Worm (Caenorhabditis elegans): ENCODE data around the gene F36H5.10.

Gene F36H5.10

ce11 chrII:1731932-1732331, 25.2 kb upstream of the F36H5.10 start, which contains the start of gene ceh-82:
Gene ceh-82, plus strand, starts transcription at chrII:1732232.
- no peak for TF ChIP-seq unc-39 (tag; optimal IDR thresholded peaks at IDR 0.05)
- TF ChIP-seq nhr-6 (tag; optimal IDR thresholded peaks at IDR 0.05): no peak
- no peak for TF ChIP-seq sem-4 (tag; optimal IDR thresholded peaks at IDR 0.05)
- TF ChIP-seq ztf-11 (tag; optimal IDR thresholded peaks at IDR 0.05): no peak
- no peak for TF ChIP-seq elt-1 (tag; optimal IDR thresholded peaks at IDR 0.05)
- no peak for TF ChIP-seq ceh-16 (tag; optimal IDR thresholded peaks at IDR 0.05)
- TF ChIP-seq nhr-129 (tag; optimal IDR thresholded peaks at IDR 0.05): no peak

DNA sequence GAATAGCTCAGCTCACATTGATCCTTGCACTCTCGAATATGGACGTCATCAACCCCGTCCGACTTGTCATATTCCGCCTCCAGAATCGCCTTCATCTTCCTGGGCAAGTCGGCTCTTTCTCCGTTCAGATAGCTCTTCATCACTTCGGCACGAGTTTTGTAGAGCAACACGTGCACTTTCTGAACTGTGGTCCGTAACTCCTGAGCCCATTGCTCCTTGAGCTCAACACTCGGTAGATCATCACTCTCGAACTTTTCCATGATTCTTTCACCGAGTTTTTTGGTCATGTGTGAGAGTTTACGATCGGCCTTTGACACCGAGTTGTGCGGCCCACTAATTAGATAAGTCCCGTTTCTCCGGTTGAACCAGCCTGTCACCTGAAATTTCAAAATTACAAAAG, 22.0 kb upstream of the F36H5.10 start:
- TF ChIP-seq ceh-16 (tag; optimal IDR thresholded peaks at IDR 0.05): no peak
- no peak for TF ChIP-seq nhr-11 (tag; optimal IDR thresholded peaks at IDR 0.05)
- TF ChIP-seq nhr-21 (tag; optimal IDR thresholded peaks at IDR 0.05): no peak
- no peak for TF ChIP-seq skn-1 (tag; optimal IDR thresholded peaks at IDR 0.05)
- TF ChIP-seq dmd-4 (tag; optimal IDR thresholded peaks at IDR 0.05): no peak

ce11 chrII:1736353-1736752, 20.8 kb upstream of the F36H5.10 start, which contains the start of gene ceh-83:
Gene ceh-83, minus strand, starts transcription at chrII:1736533.
- no peak for TF ChIP-seq mbf-1 (tag; optimal IDR thresholded peaks at IDR 0.05)
- no peak for TF ChIP-seq sem-4 (tag; optimal IDR thresholded peaks at IDR 0.05)
- TF ChIP-seq fos-1 (tag; optimal IDR thresholded peaks at IDR 0.05): peak; percentile 49

- TF ChIP-seq nhr-237 (tag; optimal IDR thresholded peaks at IDR 0.05) (no peak), mab-5 (tag; optimal IDR thresholded peaks at IDR 0.05) (no peak), nhr-25 (tag; optimal IDR thresholded peaks at IDR 0.05) (no peak), ztf-4 (tag; optimal IDR thresholded peaks at IDR 0.05) (no peak), blmp-1 (tag; optimal IDR thresholded peaks at IDR 0.05; ENCODE audit: insufficient read depth) (no peak), peb-1 (tag; optimal IDR thresholded peaks at IDR 0.05) (no peak), ceh-82 (tag; optimal IDR thresholded peaks at IDR 0.05) (no peak), lin-11 (tag; optimal IDR thresholded peaks at IDR 0.05) (no peak), egl-27 (tag; optimal IDR thresholded peaks at IDR 0.05) (no peak)
Observed at ce11 chrII:1738844-1739243, 18.3 kb upstream of the F36H5.10 start, which contains the start of the genes irld-9 and irld-33. Gene irld-9, minus strand, starts transcription at chrII:1738944. Gene irld-33, plus strand, starts transcription at chrII:1739052.

DNA sequence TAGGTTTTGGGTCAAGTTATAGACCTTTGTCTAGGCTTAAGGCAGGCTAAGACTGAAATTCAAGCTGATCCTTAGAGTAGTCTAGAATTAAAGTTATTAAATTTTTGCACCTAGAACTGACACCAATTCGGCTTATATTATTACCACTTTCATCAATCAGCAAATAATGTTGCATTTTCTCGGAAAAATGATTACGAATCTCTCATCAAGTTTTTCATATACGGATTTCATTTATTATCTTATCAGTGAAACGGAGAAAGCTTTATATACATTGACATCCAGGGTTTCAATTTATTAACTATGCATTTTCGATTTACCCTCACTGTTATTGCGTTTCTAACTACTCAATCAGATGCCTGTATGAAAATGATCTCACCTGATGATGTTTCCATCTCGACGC, 15.9 kb upstream of the F36H5.10 start, which contains the start of gene K07G6.1:
Gene K07G6.1 (plus strand): TSS at position 301 of the 400 bp plus-strand sequence.
- TF ChIP-seq nhr-10 (tag; optimal IDR thresholded peaks at IDR 0.05) (no peak), lin-13 (GFP tag; optimal IDR thresholded peaks at IDR 0.05) (no peak), nhr-77 (tag; optimal IDR thresholded peaks at IDR 0.05) (no peak), sma-3 (GFP tag; optimal IDR thresholded peaks at IDR 0.05) (no peak), ZK546.5 (tag; optimal IDR thresholded peaks at IDR 0.05) (no peak), snpc-4 (tag; optimal IDR thresholded peaks at IDR 0.05) (no peak), ztf-4 (tag; optimal IDR thresholded peaks at IDR 0.05) (no peak), ztf-1 (GFP tag; conservative IDR thresholded peaks at IDR 0.05) (no peak), lin-39 (tag; optimal IDR thresholded peaks at IDR 0.05) (no peak)

DNA sequence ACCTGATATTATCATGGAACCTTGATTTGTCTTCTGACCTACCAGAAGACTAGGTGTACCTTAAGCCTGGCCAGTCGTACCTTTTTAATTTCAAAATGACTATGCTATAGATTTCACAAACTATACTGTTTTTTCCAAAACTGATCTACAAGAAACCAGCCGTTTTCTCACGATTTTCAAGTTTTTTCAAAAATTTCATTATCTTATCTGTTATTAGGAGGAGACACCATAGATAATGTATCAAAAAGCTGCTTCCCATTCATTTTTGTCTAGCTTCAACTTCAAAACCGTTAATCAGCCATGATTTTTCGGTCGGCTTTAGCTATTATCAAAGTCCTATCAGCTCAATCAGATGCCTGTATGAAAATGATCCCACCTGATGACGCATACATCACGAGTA, 14.6 kb upstream of the F36H5.10 start, which contains the start of gene F36H5.12:
Gene F36H5.12 (plus strand): TSS at position 301 of the 400 bp plus-strand sequence.
- TF ChIP-seq lsy-2 (tag; optimal IDR thresholded peaks at IDR 0.05) (no peak), ceh-16 (tag; optimal IDR thresholded peaks at IDR 0.05) (no peak), egl-27 (tag; optimal IDR thresholded peaks at IDR 0.05) (no peak), elt-3 (tag; optimal IDR thresholded peaks at IDR 0.05) (no peak), sem-4 (tag; optimal IDR thresholded peaks at IDR 0.05) (no peak), ceh-82 (tag; optimal IDR thresholded peaks at IDR 0.05) (no peak), elt-1 (tag; optimal IDR thresholded peaks at IDR 0.05) (no peak), fos-1 (tag; optimal IDR thresholded peaks at IDR 0.05) (no peak), nhr-6 (tag; optimal IDR thresholded peaks at IDR 0.05) (no peak), nhr-12 (tag; optimal IDR thresholded peaks at IDR 0.05) (no peak), nhr-23 (tag; optimal IDR thresholded peaks at IDR 0.05) (no peak), dmd-4 (tag; optimal IDR thresholded peaks at IDR 0.05) (no peak), mab-5 (tag; optimal IDR thresholded peaks at IDR 0.05) (no peak), unc-55 (GFP tag; optimal IDR thresholded peaks at IDR 0.05) (no peak), zag-1 (tag; optimal IDR thresholded peaks at IDR 0.05) (no peak), unc-39 (tag; optimal IDR thresholded peaks at IDR 0.05) (no peak), mbf-1 (tag; optimal IDR thresholded peaks at IDR 0.05) (no peak), ztf-11 (tag; optimal IDR thresholded peaks at IDR 0.05) (no peak)
